Worm (Caenorhabditis elegans) whole organism, late embryonic: Measurements from ENCODE around the gene C55A6.10.

Experiments
- C38D4.7 ChIP-seq: fragments of 200-800 bp; sonication (Bioruptor generic); optimal IDR thresholded peaks from 2 replicates; lab custom pipeline; 2018; ENCODE audit warnings: mild to moderate bottlenecking, missing genetic modification characterization, moderate library complexity, missing compliant biosample characterization
- F13H6.1 ChIP-seq: sonication (generic microtip); optimal IDR thresholded peaks from 2 replicates; lab custom pipeline; 2016; ENCODE audit warnings: missing genetic modification characterization, missing compliant biosample characterization
- K09A11.1 ChIP-seq: sonication (generic microtip); optimal IDR thresholded peaks from 2 replicates; lab custom pipeline; 2017; ENCODE audit warnings: antibody characterized with exemption, mild to moderate bottlenecking, missing genetic modification characterization, missing compliant biosample characterization; ENCODE audit not compliant: insufficient read depth
- T23F11.4 ChIP-seq: fragments of 200-800 bp; sonication (Bioruptor generic); optimal IDR thresholded peaks from 2 replicates; lab custom pipeline; 2018; ENCODE audit warnings: mild to moderate bottlenecking, missing genetic modification characterization, missing compliant biosample characterization
- ceh-18 ChIP-seq: sonication (generic microtip); optimal IDR thresholded peaks from 2 replicates; lab custom pipeline; 2016; ENCODE audit warnings: missing genetic modification characterization, missing compliant biosample characterization
- ceh-19 ChIP-seq: fragments of 200-800 bp; sonication (Bioruptor generic); optimal IDR thresholded peaks from 2 replicates; lab custom pipeline; 2018; ENCODE audit warnings: mild to moderate bottlenecking, missing genetic modification characterization, missing compliant biosample characterization
- ceh-2 ChIP-seq: sonication (generic microtip); optimal IDR thresholded peaks from 2 replicates; lab custom pipeline; 2016; ENCODE audit warnings: missing genotype, missing genetic modification characterization, missing compliant biosample characterization
- ceh-30 ChIP-seq: fragments of 150-350 bp; optimal IDR thresholded peaks from 2 replicates; lab custom pipeline; 2014; ENCODE audit warnings: missing biosample characterization, missing genetic modification characterization
- ceh-31 ChIP-seq: sonication (generic microtip); optimal IDR thresholded peaks from 2 replicates; lab custom pipeline; 2016; ENCODE audit warnings: missing genetic modification characterization, missing compliant biosample characterization
- ceh-34 ChIP-seq: sonication (generic microtip); optimal IDR thresholded peaks from 2 replicates; lab custom pipeline; 2016; ENCODE audit warnings: mild to moderate bottlenecking, missing genetic modification characterization, missing compliant biosample characterization
- ceh-45 ChIP-seq: fragments of 200-800 bp; sonication (Bioruptor generic); IDR thresholded peaks from 2 replicates; pipeline ENCODE4 v1.3.6; 2022; ENCODE audit warnings: missing genetic modification reagents, missing genetic modification characterization, missing compliant biosample characterization
- ceh-9 ChIP-seq: sonication (generic microtip); optimal IDR thresholded peaks from 2 replicates; lab custom pipeline; 2016; ENCODE audit warnings: mild to moderate bottlenecking, missing genetic modification characterization, inconsistent platforms, missing compliant biosample characterization
- che-1 ChIP-seq: sonication (generic microtip); optimal IDR thresholded peaks from 2 replicates; lab custom pipeline; 2016; ENCODE audit warnings: mild to moderate bottlenecking, missing genetic modification characterization, missing compliant biosample characterization
- elt-2 ChIP-seq: sonication (generic microtip); optimal IDR thresholded peaks from 2 replicates; lab custom pipeline; 2016; ENCODE audit warnings: missing genetic modification reagents, missing genetic modification characterization, missing compliant biosample characterization
- elt-4 ChIP-seq: sonication (generic microtip); optimal IDR thresholded peaks from 2 replicates; lab custom pipeline; 2016; ENCODE audit warnings: missing genetic modification characterization, missing compliant biosample characterization
- ets-4 ChIP-seq: sonication (generic microtip); optimal IDR thresholded peaks from 2 replicates; lab custom pipeline; 2016; ENCODE audit warnings: missing genetic modification characterization, missing compliant biosample characterization
- eyg-1 ChIP-seq: sonication (generic microtip); optimal IDR thresholded peaks from 2 replicates; lab custom pipeline; 2016; ENCODE audit warnings: missing genotype, missing genetic modification characterization, missing compliant biosample characterization
- fax-1 ChIP-seq: sonication (generic microtip); optimal IDR thresholded peaks from 2 replicates; lab custom pipeline; 2016; ENCODE audit warnings: missing genotype, missing genetic modification characterization, missing compliant biosample characterization
- gmeb-2 ChIP-seq: sonication (generic microtip); optimal IDR thresholded peaks from 2 replicates; lab custom pipeline; 2016; ENCODE audit warnings: missing genetic modification characterization, inconsistent platforms, missing compliant biosample characterization
- hlh-15 ChIP-seq: sonication (generic microtip); optimal IDR thresholded peaks from 2 replicates; lab custom pipeline; 2016; ENCODE audit warnings: missing genetic modification characterization, missing compliant biosample characterization
- hlh-30 ChIP-seq: sonication (generic microtip); optimal IDR thresholded peaks from 2 replicates; lab custom pipeline; 2017; ENCODE audit warnings: antibody characterized with exemption, missing genetic modification characterization, missing compliant biosample characterization; ENCODE audit not compliant: insufficient read depth
- hlh-6 ChIP-seq: sonication (generic microtip); optimal IDR thresholded peaks from 2 replicates; lab custom pipeline; 2016; ENCODE audit warnings: missing genotype, missing genetic modification characterization, missing compliant biosample characterization
- hlh-8 ChIP-seq: sonication (generic microtip); optimal IDR thresholded peaks from 2 replicates; lab custom pipeline; 2016; ENCODE audit warnings: missing genotype, missing genetic modification characterization, missing compliant biosample characterization
- lim-6 ChIP-seq: sonication (generic microtip); optimal IDR thresholded peaks from 2 replicates; lab custom pipeline; 2016; ENCODE audit warnings: missing genetic modification characterization, missing compliant biosample characterization
- lin-11 ChIP-seq: fragments of 200-800 bp; sonication (Bioruptor generic); optimal IDR thresholded peaks from 2 replicates; lab custom pipeline; 2018; ENCODE audit warnings: mild to moderate bottlenecking, missing genetic modification characterization, missing compliant biosample characterization
- mec-3 ChIP-seq: sonication (generic microtip); optimal IDR thresholded peaks from 2 replicates; lab custom pipeline; 2016; ENCODE audit warnings: borderline replicate concordance, missing genetic modification characterization, missing compliant biosample characterization
- nfya-1 ChIP-seq: sonication (generic microtip); optimal IDR thresholded peaks from 2 replicates; lab custom pipeline; 2017; ENCODE audit warnings: missing genetic modification characterization, mild to moderate bottlenecking, missing compliant biosample characterization, antibody characterized with exemption, moderate library complexity
- nhr-11 ChIP-seq: fragments of 150-350 bp; optimal IDR thresholded peaks from 2 replicates; lab custom pipeline; 2014; ENCODE audit warnings: missing biosample characterization, missing genetic modification characterization
- nhr-232 ChIP-seq: sonication (generic microtip); optimal IDR thresholded peaks from 2 replicates; lab custom pipeline; 2016; ENCODE audit warnings: missing genetic modification characterization, missing compliant biosample characterization
- pat-9 ChIP-seq: fragments of 200-800 bp; sonication (Bioruptor generic); optimal IDR thresholded peaks from 2 replicates; lab custom pipeline; 2018; ENCODE audit warnings: mild to moderate bottlenecking, missing genetic modification characterization, moderate library complexity, missing compliant biosample characterization
- pax-1 ChIP-seq: fragments of 150-350 bp; optimal IDR thresholded peaks from 2 replicates; lab custom pipeline; 2014; ENCODE audit warnings: missing biosample characterization, missing genetic modification characterization
- pha-2 ChIP-seq: sonication (generic microtip); optimal IDR thresholded peaks from 2 replicates; lab custom pipeline; 2017; ENCODE audit warnings: mild to moderate bottlenecking, missing genetic modification characterization, missing compliant biosample characterization
- pha-4 ChIP-seq: fragments of 150-350 bp; optimal IDR thresholded peaks from 2 replicates; lab custom pipeline; 2018; ENCODE audit warnings: missing biosample characterization, missing genetic modification reagents, missing genetic modification characterization
- pqm-1 ChIP-seq: sonication (generic microtip); optimal IDR thresholded peaks from 2 replicates; lab custom pipeline; 2016; ENCODE audit warnings: missing genetic modification characterization, missing compliant biosample characterization
- pros-1 ChIP-seq: fragments of 150-350 bp; optimal IDR thresholded peaks from 2 replicates; lab custom pipeline; 2014; ENCODE audit warnings: missing biosample characterization, missing genetic modification reagents, missing genetic modification characterization
- ref-2 ChIP-seq: sonication (generic microtip); optimal IDR thresholded peaks from 2 replicates; lab custom pipeline; 2016; ENCODE audit warnings: missing genetic modification characterization, missing compliant biosample characterization
- sox-2 ChIP-seq: fragments of 200-800 bp; sonication (Bioruptor generic); IDR thresholded peaks from 2 replicates; pipeline ENCODE4 v1.3.6; 2022; ENCODE audit warnings: missing genetic modification reagents, missing genetic modification characterization, missing compliant biosample characterization
- sox-4 ChIP-seq: sonication (generic microtip); optimal IDR thresholded peaks from 2 replicates; lab custom pipeline; 2017; ENCODE audit warnings: mild to moderate bottlenecking, missing genetic modification characterization, inconsistent platforms, missing compliant biosample characterization
- syd-9 ChIP-seq: sonication (generic microtip); optimal IDR thresholded peaks from 2 replicates; lab custom pipeline; 2016; ENCODE audit warnings: mild to moderate bottlenecking, missing genetic modification characterization, moderate library complexity, missing compliant biosample characterization
- tbx-2 ChIP-seq: sonication (generic microtip); optimal IDR thresholded peaks from 2 replicates; lab custom pipeline; 2016; ENCODE audit warnings: missing genetic modification characterization, missing compliant biosample characterization
- tbx-7 ChIP-seq: sonication (generic microtip); optimal IDR thresholded peaks from 2 replicates; lab custom pipeline; 2016; ENCODE audit warnings: missing genotype, missing genetic modification characterization, missing compliant biosample characterization
- ttx-3 ChIP-seq: sonication (generic microtip); optimal IDR thresholded peaks from 2 replicates; lab custom pipeline; 2016; ENCODE audit warnings: missing genetic modification reagents, missing genetic modification characterization, missing compliant biosample characterization
- unc-86 ChIP-seq: sonication (generic microtip); optimal IDR thresholded peaks from 2 replicates; lab custom pipeline; 2016; ENCODE audit warnings: missing genetic modification characterization, missing compliant biosample characterization
- zip-5 ChIP-seq: sonication (generic microtip); optimal IDR thresholded peaks from 2 replicates; lab custom pipeline; 2016; ENCODE audit warnings: missing genetic modification characterization, missing compliant biosample characterization
- ztf-16 ChIP-seq: sonication (generic microtip); optimal IDR thresholded peaks from 2 replicates; lab custom pipeline; 2017; ENCODE audit warnings: missing genetic modification characterization, missing compliant biosample characterization

The C55A6.10 gene

DNA sequence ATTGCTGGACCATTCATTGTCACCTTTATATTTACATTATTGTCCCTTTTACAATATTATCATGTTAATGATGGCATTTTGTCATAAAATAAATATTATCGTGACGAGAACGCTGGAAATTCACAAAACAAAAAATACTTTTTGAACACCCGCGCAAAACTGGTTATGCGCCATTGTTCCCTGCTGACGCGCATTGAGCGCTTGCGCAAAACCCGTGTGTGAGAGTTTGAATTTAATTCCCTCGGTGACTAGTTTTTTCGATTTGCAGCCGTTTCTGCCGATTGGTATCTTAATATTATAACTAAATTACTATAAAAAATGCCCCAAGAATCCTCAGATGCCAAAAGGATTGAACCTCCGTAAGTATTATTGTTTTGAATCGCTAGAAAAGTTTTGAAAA is 16.3 kb downstream of the C55A6.10 start, which contains the start of gene pafo-1 (continued):
- peak; percentile 33 for TF ChIP-seq K09A11.1 (tag; lab: Kevin White, UChicago)
- peak; percentile 43 for TF ChIP-seq ceh-31 (tag; lab: Kevin White, UChicago)
- TF ChIP-seq pat-9 (tag; lab: Kevin White, UChicago): peak; percentile 32
- no peak for TF ChIP-seq fax-1 (tag; lab: Kevin White, UChicago)
- TF ChIP-seq ets-4 (tag; lab: Kevin White, UChicago): peak; percentile 9
- TF ChIP-seq pros-1 (tag; lab: Kevin White, UChicago): no peak
- TF ChIP-seq gmeb-2 (tag; lab: Kevin White, UChicago): peak; percentile 50
- peak; percentile 16 for TF ChIP-seq tbx-7 (tag; lab: Kevin White, UChicago)
- TF ChIP-seq hlh-6 (tag; lab: Kevin White, UChicago): no peak
- no peak for TF ChIP-seq ceh-2 (tag; lab: Kevin White, UChicago)
- peak; percentile 30 for TF ChIP-seq ceh-18 (tag; lab: Kevin White, UChicago)
- TF ChIP-seq ceh-30: no peak
- TF ChIP-seq ttx-3 (tag; lab: Kevin White, UChicago): peak; percentile 12
- TF ChIP-seq C38D4.7: peak; percentile 30
- no peak for TF ChIP-seq pha-4 (tag; lab: Kevin White, UChicago)
- TF ChIP-seq sox-2 (GFP tag; lab: Robert Waterston, UW): 0 out of 2 replicates have a peak, but pooled peaks have one; percentile 33
- TF ChIP-seq unc-86 (tag; lab: Kevin White, UChicago): peak; percentile 52
- TF ChIP-seq che-1: peak; percentile 63
- peak; percentile 34 for TF ChIP-seq sox-4
- TF ChIP-seq ceh-34 (tag; lab: Kevin White, UChicago): no peak
- no peak for TF ChIP-seq hlh-15 (tag; lab: Kevin White, UChicago)
- peak; percentile 29 for TF ChIP-seq hlh-30 (tag; lab: Kevin White, UChicago)
- TF ChIP-seq ztf-16 (tag; lab: Kevin White, UChicago): peak; percentile 57
- no peak for TF ChIP-seq syd-9 (tag; lab: Kevin White, UChicago)
- no peak for TF ChIP-seq ceh-19
- no peak for TF ChIP-seq ref-2
- TF ChIP-seq zip-5: peak; percentile 9
- TF ChIP-seq nhr-232 (tag; lab: Kevin White, UChicago): no peak
- TF ChIP-seq lim-6 (tag; lab: Kevin White, UChicago): no peak
- TF ChIP-seq eyg-1 (tag; lab: Kevin White, UChicago): no peak
- peak; percentile 74 for TF ChIP-seq elt-2 (tag; lab: Kevin White, UChicago)
- no peak for TF ChIP-seq mec-3 (tag; lab: Kevin White, UChicago)
- TF ChIP-seq nhr-11 (tag; lab: Kevin White, UChicago): no peak
- TF ChIP-seq, all 69 proteins: peak for 27

DNA sequence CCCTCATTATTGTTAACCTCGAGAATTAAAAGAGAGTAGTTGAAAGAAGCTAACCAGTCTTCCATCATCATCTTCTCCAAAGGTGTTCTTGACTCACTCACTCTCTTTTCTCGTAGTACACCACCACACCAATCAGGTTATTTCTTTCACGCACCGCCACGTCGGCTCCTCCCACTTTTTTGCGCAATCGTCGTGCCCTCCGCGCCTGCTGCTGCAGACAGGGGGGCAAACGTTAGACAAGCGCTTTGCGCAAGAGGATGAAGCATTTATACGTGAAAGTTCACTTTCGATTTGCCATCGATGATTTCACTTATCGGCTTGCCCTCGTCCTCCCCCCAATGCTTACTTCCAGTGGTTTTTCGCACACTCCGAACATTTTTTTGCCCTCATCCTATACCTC is 20.2 kb downstream of the C55A6.10 start:
- TF ChIP-seq pax-1 (no peak), nfya-1 (tag; lab: Kevin White, UChicago) (peak; percentile 59)

DNA sequence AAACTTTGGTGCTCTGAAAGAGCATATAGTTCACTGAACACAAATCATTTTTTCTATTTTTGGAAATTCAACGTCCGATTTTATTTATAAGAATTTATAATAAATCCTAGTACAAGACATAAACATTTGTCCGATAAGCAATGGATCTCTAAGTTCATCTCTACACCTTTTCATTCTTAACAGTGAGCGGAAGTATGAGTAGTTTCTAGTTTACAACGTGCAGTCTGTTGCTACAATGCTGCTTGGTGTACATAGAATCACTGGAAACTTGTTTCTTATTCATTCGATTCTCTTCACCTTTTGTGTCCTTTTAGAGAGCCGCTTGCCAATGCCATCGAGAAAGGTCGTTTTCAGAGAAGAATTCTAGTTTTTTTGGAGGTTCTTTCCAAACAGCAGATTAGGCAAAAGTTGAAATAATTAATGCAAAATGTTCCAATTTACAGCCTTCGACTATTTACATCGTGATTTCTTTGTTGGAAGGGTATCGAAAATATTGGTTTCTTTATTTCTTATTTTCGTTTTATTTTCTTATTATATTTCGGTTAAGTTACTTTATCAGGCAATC is 21.9 kb downstream of the C55A6.10 start:
- TF ChIP-seq tbx-2 (tag; lab: Kevin White, UChicago) (no peak), T23F11.4 (GFP tag; lab: Kevin White, UChicago) (no peak), ceh-2 (tag; lab: Kevin White, UChicago) (no peak), F13H6.1 (tag; lab: Kevin White, UChicago) (no peak), pqm-1 (tag; lab: Kevin White, UChicago) (no peak), hlh-8 (tag; lab: Kevin White, UChicago) (no peak), pat-9 (tag; lab: Kevin White, UChicago) (no peak), hlh-30 (tag; lab: Kevin White, UChicago) (no peak), nhr-11 (tag; lab: Kevin White, UChicago) (no peak), C38D4.7 (no peak), ceh-9 (tag; lab: Kevin White, UChicago) (no peak), ceh-34 (tag; lab: Kevin White, UChicago) (no peak), elt-4 (tag; lab: Kevin White, UChicago) (no peak), lin-11 (tag; lab: Kevin White, UChicago) (no peak), pha-2 (no peak), ceh-45 (GFP tag; lab: Robert Waterston, UW) (no peak), pros-1 (tag; lab: Kevin White, UChicago) (no peak)
- TF ChIP-seq, all 69 proteins: peak for 0
